Worm (Caenorhabditis elegans): Measurements from ENCODE around the gene C46C2.7.

- TF ChIP-seq flt-1 (GFP tag; IDR thresholded peaks at IDR 0.05) (no peak), ztf-29 (GFP tag; IDR thresholded peaks at IDR 0.05) (no peak), ref-1 (GFP tag; conservative IDR thresholded peaks at IDR 0.05) (no peak), ztf-23 (GFP tag; IDR thresholded peaks at IDR 0.05) (no peak), T22C8.4 (GFP tag; IDR thresholded peaks at IDR 0.05) (no peak), klf-2 (GFP tag; conservative IDR thresholded peaks at IDR 0.05) (no peak), med-1 (GFP tag; optimal IDR thresholded peaks at IDR 0.05; ENCODE audit: insufficient read depth) (no peak), tab-1 (GFP tag; IDR thresholded peaks at IDR 0.05) (no peak), cog-1 (tag; optimal IDR thresholded peaks at IDR 0.05) (no peak)
These were observed 22.3 kb downstream of the C46C2.7 start for ce11 chrIV:9216956-9217355.

Measured in whole organism, midembryonic.